Worm (Caenorhabditis elegans) whole organism, L4 larva: ENCODE measurements around the gene Y37E11B.6.

Source experiments
- T26A8.4 ChIP-seq: fragments of 200-800 bp; sonication (Bioruptor generic); IDR thresholded peaks from 2 replicates; pipeline ENCODE4 v1.3.6; 2022; ENCODE audit warnings: missing genetic modification characterization, missing compliant biosample characterization
- Y105C5A.15 ChIP-seq: fragments of 200-800 bp; sonication (Bioruptor generic); IDR thresholded peaks from 2 replicates; pipeline ENCODE4 v1.3.6; 2022; ENCODE audit warnings: missing genetic modification characterization, missing compliant biosample characterization
- Y5F2A.4 ChIP-seq: fragments of 200-800 bp; sonication (Bioruptor generic); optimal IDR thresholded peaks from 2 replicates; lab custom pipeline; 2018; ENCODE audit warnings: mild to moderate bottlenecking, missing genetic modification characterization, missing compliant biosample characterization
- ZK337.2 ChIP-seq: fragments of 200-800 bp; sonication (Bioruptor generic); IDR thresholded peaks from 2 replicates; pipeline ENCODE4 v1.3.6; 2022; ENCODE audit warnings: missing genetic modification reagents, missing genetic modification characterization, missing compliant biosample characterization
- aha-1 ChIP-seq: fragments of 150-350 bp; peaks from one replicate; lab custom pipeline; 2014; ENCODE audit warnings: missing biosample characterization, missing genetic modification characterization
- arid-1 ChIP-seq: fragments of 200-800 bp; sonication (Bioruptor generic); conservative IDR thresholded peaks from 2 replicates; pipeline ENCODE4 v1.3.6; 2022; ENCODE audit warnings: missing genetic modification reagents, missing genetic modification characterization, missing compliant biosample characterization
- ceh-82 ChIP-seq: sonication (generic microtip); optimal IDR thresholded peaks from 2 replicates; lab custom pipeline; 2017; ENCODE audit warnings: missing biosample characterization, missing genetic modification characterization
- daf-16 ChIP-seq, 3 experiments: sonication (generic microtip); optimal IDR thresholded peaks; 2 replicates each; lab custom pipeline; 2016 to 2017; ENCODE audit warnings: missing genetic modification characterization in 3 of 3, missing genetic modification reagents in 3 of 3, mild to moderate bottlenecking in 2 of 3, missing compliant biosample characterization in 2 of 3, missing biosample characterization in 1 of 3, moderate library complexity in 1 of 3
- dmd-6 ChIP-seq: fragments of 200-800 bp; sonication (Bioruptor generic); IDR thresholded peaks from 2 replicates; pipeline ENCODE4 v1.3.6; 2022; ENCODE audit warnings: missing genetic modification reagents, missing genetic modification characterization, missing compliant biosample characterization
- dmd-9 ChIP-seq: fragments of 200-800 bp; sonication (Bioruptor generic); IDR thresholded peaks from 2 replicates; pipeline ENCODE4 v1.3.6; 2022; ENCODE audit warnings: missing genetic modification reagents, missing genetic modification characterization, missing compliant biosample characterization
- dpl-1 ChIP-seq: fragments of 150-350 bp; optimal IDR thresholded peaks from 2 replicates; lab custom pipeline; 2014; ENCODE audit warnings: missing biosample characterization, missing genetic modification reagents, missing genetic modification characterization
- egl-43 ChIP-seq: fragments of 200-800 bp; sonication (Bioruptor generic); IDR thresholded peaks from 2 replicates; pipeline ENCODE4 v1.3.6; 2022; ENCODE audit warnings: missing genetic modification reagents, missing genetic modification characterization, missing compliant biosample characterization
- hif-1 ChIP-seq, 2 experiments: sonication (generic microtip); optimal IDR thresholded peaks; 2 replicates each; lab custom pipeline; 2016 to 2017; ENCODE audit warnings: missing compliant biosample characterization in 2 of 2, missing genetic modification characterization in 2 of 2, missing genetic modification reagents in 2 of 2, missing genotype in 2 of 2, mild to moderate bottlenecking in 1 of 2
- hmg-1.1 ChIP-seq: fragments of 200-800 bp; sonication (Bioruptor generic); IDR thresholded peaks from 2 replicates; pipeline ENCODE4 v1.3.6; 2022; ENCODE audit warnings: missing genetic modification reagents, missing genetic modification characterization, missing compliant biosample characterization
- jun-1 ChIP-seq: fragments of 150-350 bp; optimal IDR thresholded peaks from 2 replicates; lab custom pipeline; 2014; ENCODE audit warnings: missing biosample characterization, missing genetic modification reagents, missing genetic modification characterization
- lsy-2 ChIP-seq, 2 experiments: fragments of 150-350 bp in 1 of 2; sonication (generic microtip) in 1 of 2; optimal IDR thresholded peaks; 2 replicates each; lab custom pipeline; 2014 to 2017; ENCODE audit warnings: missing biosample characterization in 2 of 2, missing genetic modification characterization in 2 of 2
- madf-5 ChIP-seq, 2 experiments: fragments of 200-800 bp; sonication (Bioruptor generic); IDR thresholded peaks; 2 replicates each; pipeline ENCODE4 v1.3.6; 2022; ENCODE audit warnings: missing compliant biosample characterization in 2 of 2, missing genetic modification characterization in 2 of 2
- madf-9 ChIP-seq: fragments of 200-800 bp; sonication (Bioruptor generic); conservative IDR thresholded peaks from 2 replicates; pipeline ENCODE4 v1.3.6; 2022; ENCODE audit warnings: missing genetic modification reagents, missing genetic modification characterization, missing compliant biosample characterization
- mdl-1 ChIP-seq, 2 experiments: fragments of 150-350 bp in 1 of 2; sonication (generic microtip) in 1 of 2; optimal IDR thresholded peaks; 2 replicates each; lab custom pipeline; 2014 to 2017; ENCODE audit warnings: missing biosample characterization in 2 of 2, missing genetic modification characterization in 2 of 2
- mdt-29 ChIP-seq: fragments of 200-800 bp; sonication (Bioruptor generic); IDR thresholded peaks from 2 replicates; pipeline ENCODE4 v1.3.6; 2022; ENCODE audit warnings: missing genetic modification reagents, missing genetic modification characterization, missing compliant biosample characterization
- mxl-2 ChIP-seq: fragments of 200-800 bp; sonication (Bioruptor generic); conservative IDR thresholded peaks from 2 replicates; pipeline ENCODE4 v1.3.6; 2022; ENCODE audit warnings: missing genetic modification reagents, missing genetic modification characterization, missing compliant biosample characterization
- nhr-102 ChIP-seq: sonication (generic microtip); optimal IDR thresholded peaks from 2 replicates; lab custom pipeline; 2016; ENCODE audit warnings: mild to moderate bottlenecking, missing genetic modification characterization, moderate library complexity, missing compliant biosample characterization
- nhr-111 ChIP-seq: fragments of 200-800 bp; sonication (Bioruptor generic); optimal IDR thresholded peaks from 2 replicates; lab custom pipeline; 2018; ENCODE audit warnings: mild to moderate bottlenecking, missing genetic modification characterization, missing compliant biosample characterization
- nhr-28 ChIP-seq: fragments of 150-350 bp; optimal IDR thresholded peaks from 2 replicates; lab custom pipeline; 2014; ENCODE audit warnings: missing biosample characterization, missing genetic modification characterization
- nhr-41 ChIP-seq: fragments of 200-800 bp; sonication (Bioruptor generic); IDR thresholded peaks from 2 replicates; pipeline ENCODE4 v1.3.6; 2022; ENCODE audit warnings: missing genetic modification reagents, missing genetic modification characterization, missing compliant biosample characterization
- nhr-48 ChIP-seq: sonication (generic microtip); optimal IDR thresholded peaks from 2 replicates; lab custom pipeline; 2016; ENCODE audit warnings: mild to moderate bottlenecking, missing genetic modification characterization, missing compliant biosample characterization
- pha-4 ChIP-seq, 2 experiments: fragments of 150-350 bp in 1 of 2; fragments of 200-800 bp in 1 of 2; sonication (Bioruptor generic) in 1 of 2; IDR thresholded peaks in 1 of 2; optimal IDR thresholded peaks in 1 of 2; 2 replicates each; pipeline versions ENCODE4 v1.3.6 to Lab custom; 2014 to 2022; ENCODE audit warnings: missing genetic modification characterization in 2 of 2, missing genetic modification reagents in 2 of 2, missing biosample characterization in 1 of 2, missing compliant biosample characterization in 1 of 2
- pqm-1 ChIP-seq: sonication (generic microtip); optimal IDR thresholded peaks from 2 replicates; lab custom pipeline; 2017; ENCODE audit warnings: missing biosample characterization, missing genetic modification characterization
- snpc-1.2 ChIP-seq: fragments of 200-800 bp; sonication (Bioruptor generic); IDR thresholded peaks from 2 replicates; pipeline ENCODE4 v1.3.6; 2022; ENCODE audit warnings: missing genetic modification reagents, missing genetic modification characterization, missing compliant biosample characterization
- spr-3 ChIP-seq: fragments of 200-800 bp; sonication (Bioruptor generic); optimal IDR thresholded peaks from 2 replicates; lab custom pipeline; 2018; ENCODE audit warnings: mild to moderate bottlenecking, missing genetic modification characterization, missing compliant biosample characterization
- unc-39 ChIP-seq: sonication (generic microtip); optimal IDR thresholded peaks from 2 replicates; lab custom pipeline; 2017; ENCODE audit warnings: missing biosample characterization, missing genetic modification characterization
- unc-62 ChIP-seq, 3 experiments: fragments of 150-350 bp in 1 of 3; sonication (generic microtip); optimal IDR thresholded peaks in 2 of 3; peaks in 1 of 3; 1 replicate in 1 of 3; 2 replicates in 2 of 3; lab custom pipeline; 2014 to 2017; ENCODE audit warnings: missing biosample characterization in 3 of 3, missing genetic modification characterization in 3 of 3, missing genetic modification reagents in 3 of 3, missing genotype in 1 of 3

The Y37E11B.6 gene

DNA sequence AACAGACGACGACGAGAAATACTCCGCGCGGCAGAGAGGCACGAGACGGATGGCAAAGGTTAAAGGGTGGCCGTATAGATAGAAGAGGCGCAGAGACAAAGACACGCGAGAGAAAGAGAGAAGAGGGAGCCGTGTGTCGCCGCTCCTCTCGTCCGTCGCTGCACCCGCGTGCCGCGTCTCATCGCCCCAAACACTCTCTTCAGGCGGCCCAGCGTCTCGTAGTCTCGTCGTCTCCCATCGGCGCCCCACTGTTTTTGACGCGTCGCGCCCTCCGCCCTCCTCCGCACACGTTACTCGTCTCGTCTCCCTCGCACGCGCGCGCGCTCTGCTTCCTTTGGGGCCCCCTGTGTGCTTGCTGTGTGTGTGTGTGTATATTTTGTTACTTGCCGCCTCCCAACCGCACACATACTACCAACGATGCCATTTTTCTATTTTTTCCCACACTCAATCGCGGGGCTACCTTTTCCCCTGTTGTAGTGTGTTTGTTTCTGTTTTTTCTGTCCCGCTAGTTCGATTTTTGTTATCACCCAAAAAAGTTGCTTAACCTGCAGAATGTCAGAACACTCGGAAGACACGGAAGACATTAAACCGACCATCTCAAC, 37.5 kb upstream of the Y37E11B.6 start, which contains the start of gene madf-9 (continued):
- no peak for TF ChIP-seq unc-39 (tag; lab: Kevin White, UChicago)
- no peak for TF ChIP-seq jun-1 (tag; lab: Kevin White, UChicago)
- TF ChIP-seq dmd-6 (GFP tag; lab: Robert Waterston, UW): peak; percentile 47
- TF ChIP-seq spr-3 (GFP tag; lab: Kevin White, UChicago): peak; percentile 26
- TF ChIP-seq nhr-102 (tag; lab: Kevin White, UChicago): peak; percentile 51
- TF ChIP-seq pha-4 (GFP tag; IDR thresholded peaks at IDR 0.05; lab: Robert Waterston, UW): peak; percentile 78; the same call in 1 of the 2 replicates
- no peak for TF ChIP-seq pha-4 (tag; optimal IDR thresholded peaks at IDR 0.05; lab: Kevin White, UChicago)
- peak; percentile 18 for TF ChIP-seq dpl-1 (GFP tag; lab: Kevin White, UChicago)
- TF ChIP-seq Y105C5A.15 (GFP tag; lab: Robert Waterston, UW): no peak
- peak; percentile 10 to 56 for TF ChIP-seq daf-16 (GFP tag; optimal IDR thresholded peaks at IDR 0.05; lab: Kevin White, UChicago)
- peak; percentile 68 for TF ChIP-seq daf-16 (tag; optimal IDR thresholded peaks at IDR 0.05; lab: Kevin White, UChicago)
- no peak for TF ChIP-seq mdt-29 (GFP tag; lab: Robert Waterston, UW)
- TF ChIP-seq madf-5 (GFP tag; IDR thresholded peaks at IDR 0.05; lab: Robert Waterston, UW): 0 out of 4 replicates have a peak, but pooled peaks of 1 of the 2 experiments have one; percentile 28
- TF ChIP-seq ceh-82 (tag; lab: Kevin White, UChicago): no peak
- TF ChIP-seq nhr-41 (GFP tag; lab: Robert Waterston, UW): peak; percentile 98
- TF ChIP-seq T26A8.4 (GFP tag; lab: Robert Waterston, UW): peak; percentile 77
- no peak for TF ChIP-seq dmd-9
- 0 out of 2 replicates have a peak, but pooled peaks have one; percentile 21 for TF ChIP-seq mxl-2 (GFP tag; lab: Robert Waterston, UW)
- TF ChIP-seq arid-1 (GFP tag; lab: Robert Waterston, UW): 0 out of 2 replicates have a peak, but pooled peaks have one; percentile 37
- TF ChIP-seq hif-1 (tag; optimal IDR thresholded peaks at IDR 0.05; lab: Kevin White, UChicago): peak in 1 of 2 experiments; percentile 77
- peak; percentile 94 for TF ChIP-seq hmg-1.1 (GFP tag; lab: Robert Waterston, UW)
- TF ChIP-seq nhr-48: peak; percentile 89
- no peak for TF ChIP-seq snpc-1.2 (GFP tag; lab: Robert Waterston, UW)
- TF ChIP-seq egl-43 (GFP tag; lab: Robert Waterston, UW): peak; percentile 83
- peak; percentile 98 for TF ChIP-seq madf-9 (GFP tag; lab: Robert Waterston, UW)
- peak; percentile 64 for TF ChIP-seq nhr-28 (tag; lab: Kevin White, UChicago)
- TF ChIP-seq Y5F2A.4 (GFP tag; lab: Kevin White, UChicago): no peak
- TF ChIP-seq nhr-111 (GFP tag; lab: Kevin White, UChicago): no peak
- peak; percentile 78 to 88 for TF ChIP-seq mdl-1 (tag; optimal IDR thresholded peaks at IDR 0.05; lab: Kevin White, UChicago)

DNA sequence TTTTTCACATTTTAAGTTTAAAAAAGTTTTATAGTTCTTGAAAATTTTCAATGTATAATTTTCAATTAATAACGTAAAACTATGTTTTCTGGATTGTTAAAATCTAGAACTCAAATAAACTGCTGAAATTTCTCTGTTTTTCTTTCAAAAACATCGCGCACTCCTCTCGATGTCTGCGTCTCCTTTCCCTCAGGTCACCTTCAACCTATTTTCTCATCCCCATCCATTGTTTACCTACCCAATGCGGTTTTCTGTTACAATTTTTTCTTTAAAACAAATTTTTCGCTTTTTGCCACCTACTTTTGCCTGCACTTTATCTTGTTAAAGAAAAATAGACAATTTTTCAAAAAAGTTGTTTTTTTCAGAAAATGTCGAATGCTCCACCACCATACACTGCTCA, 34.1 kb upstream of the Y37E11B.6 start, which contains the start of gene ZC416.2:
Gene ZC416.2, plus strand, starts transcription at position 366 of the 400 bp plus-strand sequence.
- TF ChIP-seq lsy-2 (tag; optimal IDR thresholded peaks at IDR 0.05; lab: Kevin White, UChicago): peak in 1 of 2 experiments; percentile 3
- TF ChIP-seq nhr-48: no peak
- TF ChIP-seq nhr-28 (tag; lab: Kevin White, UChicago): peak; percentile 3

DNA sequence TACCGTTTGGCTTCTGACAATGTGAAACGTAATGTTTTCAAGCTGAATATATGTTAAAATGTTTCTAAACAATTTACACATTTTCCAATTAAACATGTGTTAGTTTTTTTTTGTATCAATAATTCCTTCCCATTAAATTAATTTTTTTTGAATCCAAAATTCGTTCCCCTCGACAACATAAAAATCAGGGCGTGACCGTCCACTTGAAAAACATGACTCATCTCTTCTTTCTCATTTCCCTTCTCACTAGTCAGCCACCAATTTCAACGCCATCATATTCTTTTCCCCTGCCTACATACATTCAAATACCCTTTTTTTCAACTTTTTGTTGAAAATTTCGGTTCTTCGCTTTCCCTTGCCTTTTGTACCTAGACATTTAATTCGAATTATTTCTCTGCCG, 33.4 kb upstream of the Y37E11B.6 start:
- TF ChIP-seq pqm-1: no peak
- TF ChIP-seq unc-62 (GFP tag; optimal IDR thresholded peaks at IDR 0.05 in 1 of 2; lab: Kevin White, UChicago): peak in 1 of 2 experiments; percentile 95
- TF ChIP-seq unc-62 (tag; optimal IDR thresholded peaks at IDR 0.05; lab: Kevin White, UChicago): no peak
- TF ChIP-seq aha-1 (tag; lab: Kevin White, UChicago): no peak
- TF ChIP-seq ZK337.2 (GFP tag; lab: Robert Waterston, UW): no peak
- TF ChIP-seq, all 104 proteins: peak for 1
